Worm (Caenorhabditis elegans) whole organism, early embryonic: ENCODE data around the gene T15H9.5.

Experiments used
- aly-1 ChIP-seq: sonication (generic microtip); optimal IDR thresholded peaks from 2 replicates; lab custom pipeline; 2016; ENCODE audit warnings: missing genetic modification characterization, missing compliant biosample characterization
- ama-1 ChIP-seq: fragments of 150-350 bp; optimal IDR thresholded peaks from 2 replicates; lab custom pipeline; 2014
- ceh-13 ChIP-seq: fragments of 200-800 bp; sonication (Bioruptor generic); optimal IDR thresholded peaks from 2 replicates; lab custom pipeline; 2018; ENCODE audit warnings: mild to moderate bottlenecking, missing genetic modification characterization, missing compliant biosample characterization
- flt-1 ChIP-seq: fragments of 200-800 bp; sonication (Bioruptor generic); IDR thresholded peaks from 2 replicates; pipeline ENCODE4 v1.3.6; 2022; ENCODE audit warnings: missing genetic modification characterization, missing compliant biosample characterization
- pes-1 ChIP-seq: fragments of 200-800 bp; sonication (Bioruptor generic); IDR thresholded peaks from 2 replicates; pipeline ENCODE4 v1.3.6; 2022; ENCODE audit warnings: missing genetic modification reagents, missing genetic modification characterization, missing compliant biosample characterization

DNA sequence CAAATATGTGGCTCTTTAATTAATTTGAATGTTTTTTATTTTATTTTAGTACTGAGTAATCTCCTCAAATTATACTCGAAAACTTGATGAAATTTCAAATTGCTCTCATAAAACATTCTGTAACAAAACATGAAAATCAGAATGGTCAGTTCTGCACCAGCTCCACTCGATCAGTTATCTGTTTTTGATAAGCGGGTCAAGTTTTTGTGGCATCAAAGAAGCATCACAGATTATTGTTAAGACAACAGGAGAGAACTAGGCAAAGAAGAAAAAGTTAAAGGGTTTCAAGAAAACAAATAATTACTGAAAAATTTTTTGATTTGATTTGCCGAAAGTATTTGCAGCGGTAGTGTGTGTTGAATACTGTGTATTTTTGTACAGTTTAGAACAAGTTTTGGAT is 4.1 kb downstream of the T15H9.5 start:
- TF ChIP-seq ama-1 (no peak), flt-1 (no peak), ceh-13 (GFP tag; lab: Kevin White, UChicago) (no peak), pes-1 (GFP tag; lab: Robert Waterston, UW) (no peak), aly-1 (tag; lab: Kevin White, UChicago) (no peak)
